Fruit fly (Drosophila melanogaster) whole organism, embryonic: ENCODE results near the gene Btnd.

ENCODE experiments used
- BtbVII ChIP-seq: fragments of 200-800 bp; sonication (Bioruptor generic); optimal IDR thresholded peaks from 3 replicates; lab custom pipeline; 2017; ENCODE audit warnings: missing biosample characterization, mild to moderate bottlenecking, missing genetic modification characterization
- CG10267 ChIP-seq: fragments of 200-800 bp; sonication (Bioruptor generic); optimal IDR thresholded peaks from 2 replicates; lab custom pipeline; 2018; ENCODE audit warnings: missing biosample characterization, mild to moderate bottlenecking, missing genetic modification characterization, moderate library complexity
- CG10366 ChIP-seq: fragments of 200-800 bp; sonication (Bioruptor generic); IDR thresholded peaks from 2 replicates; pipeline ENCODE4 v1.3.6; 2022; ENCODE audit warnings: missing biosample characterization, missing genetic modification characterization
- CG10543 ChIP-seq: fragments of 200-800 bp; sonication (Bioruptor generic); optimal IDR thresholded peaks from 3 replicates; lab custom pipeline; 2017; ENCODE audit warnings: missing biosample characterization, mild to moderate bottlenecking, missing genetic modification characterization, moderate library complexity
- CG11247 ChIP-seq: fragments of 200-800 bp; sonication (Bioruptor generic); IDR thresholded peaks from 2 replicates; pipeline ENCODE4 v1.3.6; 2022; ENCODE audit warnings: missing biosample characterization, missing genetic modification characterization
- CG14441 ChIP-seq: fragments of 200-800 bp; sonication (Bioruptor generic); IDR thresholded peaks from 2 replicates; pipeline ENCODE4 v1.3.6; 2022; ENCODE audit warnings: missing biosample characterization, missing genetic modification characterization
- CG14860 ChIP-seq: fragments of 200-800 bp; sonication (Bioruptor generic); IDR thresholded peaks from 3 replicates; pipeline ENCODE4 v1.3.6; 2022; ENCODE audit warnings: missing biosample characterization, missing genetic modification characterization; ENCODE audit not compliant: partially characterized antibody
- CG1792 ChIP-seq: fragments of 200-800 bp; sonication (Bioruptor generic); optimal IDR thresholded peaks from 2 replicates; lab custom pipeline; 2016; ENCODE audit warnings: missing biosample characterization, missing genetic modification characterization
- CG18599 ChIP-seq: fragments of 200-800 bp; sonication (Bioruptor generic); optimal IDR thresholded peaks from 3 replicates; lab custom pipeline; 2017; ENCODE audit warnings: missing biosample characterization, missing genetic modification characterization, mild to moderate bottlenecking, moderate library complexity, missing genetic modification reagents
- CG3838 ChIP-seq: fragments of 200-800 bp; sonication (Bioruptor generic); optimal IDR thresholded peaks from 3 replicates; lab custom pipeline; 2016; ENCODE audit warnings: missing biosample characterization, missing genetic modification characterization
- CG4360 ChIP-seq: fragments of 200-800 bp; sonication (Bioruptor generic); IDR thresholded peaks from 2 replicates; pipeline ENCODE4 v1.3.6; 2022; ENCODE audit warnings: missing biosample characterization, missing genetic modification characterization
- CG6813 ChIP-seq: fragments of 200-800 bp; sonication (Bioruptor generic); optimal IDR thresholded peaks from 2 replicates; lab custom pipeline; 2017; ENCODE audit warnings: missing biosample characterization, missing genetic modification characterization, mild to moderate bottlenecking, moderate library complexity, missing genetic modification reagents
- CG7357 ChIP-seq: fragments of 200-800 bp; sonication (Bioruptor generic); IDR thresholded peaks from 3 replicates; pipeline ENCODE4 v1.3.6; 2022; ENCODE audit warnings: missing biosample characterization, missing genetic modification characterization
- CG7372 ChIP-seq: fragments of 200-800 bp; sonication (Bioruptor generic); IDR thresholded peaks from 2 replicates; pipeline ENCODE4 v1.3.6; 2022; ENCODE audit warnings: missing biosample characterization, missing genetic modification characterization
- CG8924 ChIP-seq: fragments of 200-800 bp; optimal IDR thresholded peaks from 3 replicates; lab custom pipeline; 2019; ENCODE audit warnings: missing biosample characterization, mild to moderate bottlenecking, missing genetic modification characterization, moderate library complexity
- CG9609 ChIP-seq: fragments of 200-800 bp; sonication (Bioruptor generic); optimal IDR thresholded peaks from 3 replicates; lab custom pipeline; 2016; ENCODE audit warnings: missing biosample characterization, missing genetic modification characterization
- CG9876 ChIP-seq: fragments of 200-800 bp; sonication (Bioruptor generic); optimal IDR thresholded peaks from 2 replicates; lab custom pipeline; 2016; ENCODE audit warnings: missing biosample characterization, missing genetic modification characterization
- Chrac-16 ChIP-seq: fragments of 200-800 bp; sonication (Bioruptor generic); optimal IDR thresholded peaks from 3 replicates; lab custom pipeline; 2016; ENCODE audit warnings: missing biosample characterization, missing genetic modification characterization
- Dek ChIP-seq: fragments of 200-800 bp; sonication (Bioruptor generic); optimal IDR thresholded peaks from 3 replicates; lab custom pipeline; 2019; ENCODE audit warnings: missing biosample characterization, mild to moderate bottlenecking, missing genetic modification characterization, moderate library complexity
- Dip2 ChIP-seq: fragments of 200-800 bp; sonication (Bioruptor generic); IDR thresholded peaks from 2 replicates; pipeline ENCODE4 v1.3.6; 2022; ENCODE audit warnings: missing biosample characterization, missing genetic modification characterization
- Dp ChIP-seq: fragments of 200-800 bp; sonication (Bioruptor generic); optimal IDR thresholded peaks from 2 replicates; lab custom pipeline; 2018; ENCODE audit warnings: missing biosample characterization, mild to moderate bottlenecking, missing genetic modification characterization, moderate library complexity
- Eip74EF ChIP-seq, 2 experiments: fragments of 200-800 bp in 1 of 2; fragments of >200 bp in 1 of 2; sonication (Bioruptor generic) in 1 of 2; optimal IDR thresholded peaks; 2 replicates each; lab custom pipeline; 2017 to 2019; ENCODE audit warnings: missing biosample characterization in 2 of 2, missing genetic modification characterization in 2 of 2, mild to moderate bottlenecking in 1 of 2, moderate library complexity in 1 of 2
- Med ChIP-seq: fragments of 200-800 bp; sonication (Bioruptor generic); peaks from one replicate; lab custom pipeline; 2016; ENCODE audit warnings: missing biosample characterization, missing genetic modification characterization, mild to moderate bottlenecking, inconsistent platforms, moderate library complexity
- cas ChIP-seq: fragments of 200-800 bp; sonication (Bioruptor generic); IDR thresholded peaks from 2 replicates; pipeline ENCODE4 v1.3.6; 2022; ENCODE audit warnings: missing biosample characterization, missing genetic modification characterization
- chif ChIP-seq, 2 experiments: fragments of 200-800 bp; sonication (Bioruptor generic); optimal IDR thresholded peaks; 3 replicates each; lab custom pipeline; 2016; ENCODE audit warnings: missing biosample characterization in 2 of 2, missing genetic modification characterization in 2 of 2
- chinmo ChIP-seq: fragments of 200-800 bp; sonication (Bioruptor generic); IDR thresholded peaks from 4 replicates; pipeline ENCODE4 v1.3.6; 2022; ENCODE audit warnings: missing biosample characterization, missing genetic modification characterization; ENCODE audit not compliant: partially characterized antibody
- chn ChIP-seq: fragments of 200-800 bp; sonication (Bioruptor generic); optimal IDR thresholded peaks from 2 replicates; lab custom pipeline; 2016; ENCODE audit warnings: missing biosample characterization, missing genetic modification characterization
- cwo ChIP-seq: fragments of 200-800 bp; sonication (Bioruptor generic); optimal IDR thresholded peaks from 3 replicates; lab custom pipeline; 2017; ENCODE audit warnings: missing biosample characterization, missing genetic modification characterization, mild to moderate bottlenecking, moderate library complexity, missing genetic modification reagents
- dati ChIP-seq: fragments of 200-800 bp; sonication (Bioruptor generic); IDR thresholded peaks from 2 replicates; pipeline ENCODE4 v1.3.6; 2022; ENCODE audit warnings: missing biosample characterization, missing genetic modification characterization
- dm ChIP-seq: fragments of 200-800 bp; sonication (Bioruptor generic); optimal IDR thresholded peaks from 3 replicates; lab custom pipeline; 2016; ENCODE audit warnings: missing biosample characterization, missing genetic modification characterization
- esg ChIP-seq: fragments of 200-800 bp; sonication (Bioruptor generic); conservative IDR thresholded peaks from 2 replicates; pipeline ENCODE4 v1.3.6; 2022; ENCODE audit warnings: missing biosample characterization, missing genetic modification characterization
- fd64A ChIP-seq: fragments of 200-800 bp; sonication (Bioruptor generic); optimal IDR thresholded peaks from 3 replicates; lab custom pipeline; 2018; ENCODE audit warnings: missing biosample characterization, mild to moderate bottlenecking, missing genetic modification characterization
- gcm ChIP-seq: fragments of 200-800 bp; sonication (Bioruptor generic); optimal IDR thresholded peaks from 2 replicates; lab custom pipeline; 2019; ENCODE audit warnings: missing biosample characterization, mild to moderate bottlenecking, missing genetic modification characterization, moderate library complexity
- h ChIP-seq: fragments of >200 bp; optimal IDR thresholded peaks from 2 replicates; lab custom pipeline; 2017
- ham ChIP-seq: fragments of 200-800 bp; sonication (Bioruptor generic); IDR thresholded peaks from 2 replicates; pipeline ENCODE4 v1.3.6; 2022; ENCODE audit warnings: missing biosample characterization, missing genetic modification characterization
- hb ChIP-seq: fragments of 200-800 bp; sonication (Bioruptor generic); IDR thresholded peaks from 3 replicates; pipeline ENCODE4 v1.3.6; 2022; ENCODE audit warnings: missing biosample characterization, missing genetic modification characterization; ENCODE audit not compliant: partially characterized antibody
- her ChIP-seq: fragments of 200-800 bp; sonication (Bioruptor generic); optimal IDR thresholded peaks from 2 replicates; lab custom pipeline; 2016; ENCODE audit warnings: missing biosample characterization, missing genetic modification characterization
- lilli ChIP-seq: fragments of 200-800 bp; sonication (Bioruptor generic); optimal IDR thresholded peaks from 3 replicates; lab custom pipeline; 2016; ENCODE audit warnings: missing biosample characterization, missing genetic modification characterization
- nerfin-1 ChIP-seq: fragments of 200-800 bp; sonication (Bioruptor generic); optimal IDR thresholded peaks from 3 replicates; lab custom pipeline; 2019; ENCODE audit warnings: missing biosample characterization, mild to moderate bottlenecking, missing genetic modification characterization, moderate library complexity
- so ChIP-seq: fragments of 200-800 bp; sonication (Bioruptor generic); IDR thresholded peaks from 3 replicates; pipeline ENCODE4 v1.3.6; 2022; ENCODE audit warnings: missing biosample characterization, missing genetic modification characterization
- stwl ChIP-seq: fragments of 200-800 bp; sonication (Bioruptor generic); optimal IDR thresholded peaks from 3 replicates; lab custom pipeline; 2018; ENCODE audit warnings: missing biosample characterization, mild to moderate bottlenecking, missing genetic modification characterization, moderate library complexity
- sug ChIP-seq: fragments of 200-800 bp; optimal IDR thresholded peaks from 2 replicates; lab custom pipeline; 2019; ENCODE audit warnings: missing biosample characterization, mild to moderate bottlenecking, missing genetic modification characterization, moderate library complexity
- tgo ChIP-seq: fragments of 200-800 bp; sonication (Bioruptor generic); IDR thresholded peaks from 3 replicates; pipeline ENCODE4 v1.3.6; 2022; ENCODE audit warnings: missing biosample characterization, missing genetic modification characterization
- tin ChIP-seq: fragments of 200-800 bp; sonication (Bioruptor generic); optimal IDR thresholded peaks from 3 replicates; lab custom pipeline; 2016; ENCODE audit warnings: missing biosample characterization, missing genetic modification characterization
- usp ChIP-seq: fragments of >200 bp; optimal IDR thresholded peaks from 2 replicates; lab custom pipeline; 2017; ENCODE audit warnings: missing biosample characterization, missing genetic modification characterization
- vvl ChIP-seq: fragments of 200-800 bp; sonication (Bioruptor generic); IDR thresholded peaks from 2 replicates; pipeline ENCODE4 v1.3.6; 2022; ENCODE audit warnings: missing biosample characterization, missing genetic modification characterization

The Btnd gene

dm6 chrX:6267187-6267711 lies 48.1 kb upstream of the Btnd start, which contains the start of gene schlank (continued):
- TF ChIP-seq chn (peak; percentile 62), CG7357 (GFP tag; lab: Robert Waterston, UW) (peak; percentile 62; the same call in 2 of the 3 replicates), CG9876 (GFP tag; lab: Kevin White, UChicago) (peak; percentile 26), CG18599 (GFP tag; lab: Kevin White, UChicago) (peak; percentile 6), tin (GFP tag; lab: Kevin White, UChicago) (peak; percentile 41), her (GFP tag; lab: Kevin White, UChicago) (peak; percentile 67), CG9609 (GFP tag; lab: Kevin White, UChicago) (peak; percentile 33), gcm (GFP tag; lab: Kevin White, UChicago) (no peak), usp (GFP tag; lab: Kevin White, UChicago) (no peak), Dek (tag; lab: Kevin White, UChicago) (peak; percentile 35), CG4360 (GFP tag; lab: Robert Waterston, UW) (no peak), cas (GFP tag; lab: Robert Waterston, UW) (no peak), dati (no peak), vvl (GFP tag; lab: Robert Waterston, UW) (peak; percentile 68), Med (peak; percentile 85), Dip2 (GFP tag; lab: Robert Waterston, UW) (no peak), esg (GFP tag; lab: Robert Waterston, UW) (peak; percentile 57), BtbVII (GFP tag; lab: Kevin White, UChicago) (no peak), CG10366 (GFP tag; lab: Robert Waterston, UW) (peak; percentile 61; the same call in 1 of the 2 replicates), hb (GFP tag; lab: Robert Waterston, UW) (no peak), CG10543 (GFP tag; lab: Kevin White, UChicago) (peak; percentile 49), dm (no peak), CG10267 (tag; lab: Kevin White, UChicago) (peak; percentile 39), stwl (tag; lab: Kevin White, UChicago) (peak; percentile 32), fd64A (no peak), CG6813 (GFP tag; lab: Kevin White, UChicago) (no peak), CG7372 (no peak; the same call in 1 of the 2 replicates), tgo (GFP tag; lab: Robert Waterston, UW) (peak; percentile 53; the same call in 2 of the 3 replicates), Dp (GFP tag; lab: Kevin White, UChicago) (peak; percentile 30), CG11247 (GFP tag; lab: Robert Waterston, UW) (peak; percentile 16; the same call in 1 of the 2 replicates), Eip74EF (GFP tag; optimal IDR thresholded peaks at IDR 0.05; lab: Kevin White, UChicago) (no peak), CG1792 (no peak), chinmo (GFP tag; lab: Robert Waterston, UW) (no peak), nerfin-1 (no peak), ham (GFP tag; lab: Robert Waterston, UW) (no peak), CG3838 (GFP tag; lab: Kevin White, UChicago) (no peak), chif (GFP tag; optimal IDR thresholded peaks at IDR 0.05; lab: Kevin White, UChicago) (peak; percentile 8 to 46), CG14860 (GFP tag; lab: Robert Waterston, UW) (no peak), sug (tag; lab: Kevin White, UChicago) (peak; percentile 36), cwo (GFP tag; lab: Kevin White, UChicago) (no peak), h (lab: Kevin White, UChicago) (no peak), CG14441 (GFP tag; lab: Robert Waterston, UW) (peak; percentile 71), CG8924 (tag; lab: Kevin White, UChicago) (peak; percentile 25), lilli (GFP tag; lab: Kevin White, UChicago) (peak; percentile 72), so (GFP tag; lab: Robert Waterston, UW) (0 out of 3 replicates have a peak, but pooled peaks have one; percentile 2), Chrac-16 (peak; percentile 41)
- TF ChIP-seq, all 482 proteins: peak for 230
